Worm (Caenorhabditis elegans): ENCODE data around the gene gsp-1.

- no peak for TF ChIP-seq nhr-11 (tag; optimal IDR thresholded peaks at IDR 0.05)
- no peak for TF ChIP-seq nhr-12 (tag; optimal IDR thresholded peaks at IDR 0.05)
- no peak for TF ChIP-seq ama-1 (optimal IDR thresholded peaks at IDR 0.05)
- no peak for TF ChIP-seq lin-13 (GFP tag; optimal IDR thresholded peaks at IDR 0.05)
- TF ChIP-seq snu-23 (GFP tag; optimal IDR thresholded peaks at IDR 0.05), result no peak
- no peak for TF ChIP-seq skn-1 (tag; optimal IDR thresholded peaks at IDR 0.05)
- no peak for TF ChIP-seq Y116A8C.19 (tag; optimal IDR thresholded peaks at IDR 0.05; ENCODE audit: borderline replicate concordance)
- TF ChIP-seq nhr-85 (tag), result no peak
- TF ChIP-seq unc-62 (GFP tag; optimal IDR thresholded peaks at IDR 0.05), result no peak
These were observed 41.2 kb upstream of the gsp-1 start for ce11 chrV:10640977-10641376.

Data from whole organism, L1 larva.